Worm (Caenorhabditis elegans): ENCODE results near the gene ttr-22.

DNA sequence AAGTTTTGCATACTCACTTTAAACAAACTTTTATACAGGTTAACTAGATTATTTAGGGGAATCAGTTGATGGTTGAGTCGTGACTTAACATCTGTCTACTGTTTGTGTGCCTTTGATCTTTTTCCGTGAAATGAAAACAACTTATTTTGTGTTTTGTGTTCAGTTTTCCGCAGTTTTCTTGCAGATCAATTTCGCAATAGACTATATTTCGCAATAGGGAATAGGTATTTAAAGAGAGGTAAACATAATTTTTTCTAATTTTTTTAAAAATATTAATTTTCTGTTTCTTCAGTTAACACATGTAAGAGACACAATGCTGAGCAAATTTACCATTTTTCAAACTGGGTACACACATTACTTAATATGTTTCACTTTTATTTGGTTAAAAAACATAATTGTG is 20.2 kb downstream of the ttr-22 start, which contains the start of gene tbb-6:
- TF ChIP-seq ama-1 (optimal IDR thresholded peaks at IDR 0.05), result no peak
- no peak for TF ChIP-seq hmg-1.1 (GFP tag; IDR thresholded peaks at IDR 0.05)
- no peak for TF ChIP-seq unc-62 (GFP tag; optimal IDR thresholded peaks at IDR 0.05 in 1 of 2)
- TF ChIP-seq unc-62 (tag; optimal IDR thresholded peaks at IDR 0.05), result no peak
- TF ChIP-seq lir-3 (tag; optimal IDR thresholded peaks at IDR 0.05), result no peak
- no peak for TF ChIP-seq nhr-11 (tag; optimal IDR thresholded peaks at IDR 0.05)
- no peak for TF ChIP-seq zag-1 (tag; optimal IDR thresholded peaks at IDR 0.05)
- no peak for TF ChIP-seq fkh-10 (GFP tag; optimal IDR thresholded peaks at IDR 0.05)
- no peak for TF ChIP-seq unc-39 (tag; optimal IDR thresholded peaks at IDR 0.05)

Data from whole organism, L4 larva.